Worm (Caenorhabditis elegans) whole organism, young adult: ENCODE results near the gene egg-2.

ENCODE experiments used
- B0336.3 ChIP-seq: fragments of 200-800 bp; sonication (Bioruptor generic); IDR thresholded peaks from 2 replicates; pipeline ENCODE4 v1.3.6; 2022; ENCODE audit warnings: missing genetic modification characterization, missing compliant biosample characterization
- F49E8.2 ChIP-seq: sonication (generic microtip); optimal IDR thresholded peaks from 3 replicates; lab custom pipeline; 2017; ENCODE audit warnings: missing genetic modification characterization, mild to moderate bottlenecking, missing compliant biosample characterization, antibody characterized with exemption, moderate library complexity; ENCODE audit not compliant: insufficient read depth
- T26A5.8 ChIP-seq: sonication (generic microtip); optimal IDR thresholded peaks from 2 replicates; lab custom pipeline; 2016; ENCODE audit warnings: missing genetic modification characterization, missing compliant biosample characterization
- Y53G8AR.9 ChIP-seq: fragments of 200-800 bp; sonication (Bioruptor generic); conservative IDR thresholded peaks from 2 replicates; pipeline ENCODE4 v1.3.6; 2022; ENCODE audit warnings: missing genetic modification reagents, missing genetic modification characterization, missing compliant biosample characterization
- akir-1 ChIP-seq: fragments of 200-800 bp; sonication (Bioruptor generic); optimal IDR thresholded peaks from 2 replicates; lab custom pipeline; 2018; ENCODE audit warnings: mild to moderate bottlenecking, missing genetic modification characterization, moderate library complexity, missing compliant biosample characterization
- aptf-2 ChIP-seq: fragments of 200-800 bp; sonication (Bioruptor generic); conservative IDR thresholded peaks from 2 replicates; pipeline ENCODE4 v1.3.6; 2022; ENCODE audit warnings: missing genetic modification reagents, missing genetic modification characterization, missing compliant biosample characterization
- attf-6 ChIP-seq: fragments of 200-800 bp; sonication (Bioruptor generic); IDR thresholded peaks from 2 replicates; pipeline ENCODE4 v1.3.6; 2022; ENCODE audit warnings: missing genetic modification reagents, missing genetic modification characterization, missing compliant biosample characterization
- bed-1 ChIP-seq: fragments of 200-800 bp; sonication (Bioruptor generic); IDR thresholded peaks from 2 replicates; pipeline ENCODE4 v1.3.6; 2022; ENCODE audit warnings: missing genetic modification reagents, missing genetic modification characterization, missing compliant biosample characterization
- cebp-1 ChIP-seq, 2 experiments: fragments of 200-800 bp in 1 of 2; sonication (Bioruptor generic) in 1 of 2; sonication (generic microtip) in 1 of 2; IDR thresholded peaks in 1 of 2; optimal IDR thresholded peaks in 1 of 2; 2 replicates each; pipeline versions ENCODE4 v1.3.6 to Lab custom; 2017 to 2022; ENCODE audit warnings: missing compliant biosample characterization in 2 of 2, missing genetic modification characterization in 2 of 2, mild to moderate bottlenecking in 1 of 2, missing genetic modification reagents in 1 of 2, moderate library complexity in 1 of 2
- ceh-58 ChIP-seq: fragments of 200-800 bp; sonication (Bioruptor generic); IDR thresholded peaks from 2 replicates; pipeline ENCODE4 v1.3.6; 2022; ENCODE audit warnings: missing genetic modification characterization, missing compliant biosample characterization
- ceh-79 ChIP-seq: sonication (generic microtip); optimal IDR thresholded peaks from 2 replicates; lab custom pipeline; 2017; ENCODE audit warnings: mild to moderate bottlenecking, missing genetic modification characterization, missing compliant biosample characterization
- ceh-91 ChIP-seq: fragments of 200-800 bp; sonication (Bioruptor generic); IDR thresholded peaks from 2 replicates; pipeline ENCODE4 v1.3.6; 2022; ENCODE audit warnings: missing genetic modification reagents, missing genetic modification characterization, missing compliant biosample characterization
- chd-7 ChIP-seq: sonication (generic microtip); optimal IDR thresholded peaks from 2 replicates; lab custom pipeline; 2016; ENCODE audit warnings: mild to moderate bottlenecking, missing genetic modification characterization, moderate library complexity, missing compliant biosample characterization
- dox-1 ChIP-seq: fragments of 200-800 bp; sonication (Bioruptor generic); IDR thresholded peaks from 2 replicates; pipeline ENCODE4 v1.3.6; 2022; ENCODE audit warnings: missing genetic modification reagents, missing genetic modification characterization, missing compliant biosample characterization
- dpff-1 ChIP-seq: sonication (generic microtip); optimal IDR thresholded peaks from 2 replicates; lab custom pipeline; 2017; ENCODE audit warnings: mild to moderate bottlenecking, missing genetic modification characterization, missing compliant biosample characterization
- ekl-4 ChIP-seq: fragments of 200-800 bp; sonication (Bioruptor generic); IDR thresholded peaks from 2 replicates; pipeline ENCODE4 v1.3.6; 2022; ENCODE audit warnings: missing genetic modification reagents, missing genetic modification characterization, missing compliant biosample characterization
- fkh-3 ChIP-seq: sonication (generic microtip); optimal IDR thresholded peaks from 2 replicates; lab custom pipeline; 2016; ENCODE audit warnings: mild to moderate bottlenecking, missing genetic modification characterization, missing compliant biosample characterization
- gei-17 ChIP-seq: fragments of 200-800 bp; sonication (Bioruptor generic); optimal IDR thresholded peaks from 2 replicates; lab custom pipeline; 2018; ENCODE audit warnings: mild to moderate bottlenecking, missing genetic modification characterization, missing compliant biosample characterization
- him-1 ChIP-seq: sonication (generic microtip); optimal IDR thresholded peaks from 2 replicates; lab custom pipeline; 2016; ENCODE audit warnings: missing genotype, missing genetic modification reagents, missing genetic modification characterization, missing compliant biosample characterization
- hrde-1 ChIP-seq: sonication (generic microtip); optimal IDR thresholded peaks from 2 replicates; lab custom pipeline; 2016; ENCODE audit warnings: missing genetic modification characterization, mild to moderate bottlenecking, missing compliant biosample characterization, moderate library complexity, missing genotype, missing genetic modification reagents, borderline replicate concordance
- lag-1 ChIP-seq: fragments of 200-800 bp; sonication (Bioruptor generic); IDR thresholded peaks from 2 replicates; pipeline ENCODE4 v1.3.6; 2022; ENCODE audit warnings: missing genetic modification reagents, missing genetic modification characterization, missing compliant biosample characterization
- lin-26 ChIP-seq: fragments of 200-800 bp; sonication (Bioruptor generic); IDR thresholded peaks from 2 replicates; pipeline ENCODE4 v1.3.6; 2022; ENCODE audit warnings: missing genetic modification reagents, missing genetic modification characterization, missing compliant biosample characterization
- lin-54 ChIP-seq: fragments of 200-800 bp; sonication (Bioruptor generic); optimal IDR thresholded peaks from 2 replicates; lab custom pipeline; 2018; ENCODE audit warnings: mild to moderate bottlenecking, missing genetic modification characterization, missing compliant biosample characterization
- mcd-1 ChIP-seq: fragments of 200-800 bp; sonication (Bioruptor generic); IDR thresholded peaks from 2 replicates; pipeline ENCODE4 v1.3.6; 2022; ENCODE audit warnings: missing genetic modification reagents, missing genetic modification characterization, missing compliant biosample characterization
- mel-28 ChIP-seq: sonication (generic microtip); optimal IDR thresholded peaks from 2 replicates; lab custom pipeline; 2016; ENCODE audit warnings: borderline replicate concordance, mild to moderate bottlenecking, missing genetic modification characterization, missing compliant biosample characterization
- nfya-1 ChIP-seq: sonication (generic microtip); optimal IDR thresholded peaks from 2 replicates; lab custom pipeline; 2017; ENCODE audit warnings: antibody characterized with exemption, missing compliant biosample characterization, missing genetic modification characterization, borderline replicate concordance; ENCODE audit not compliant: insufficient read depth
- nhr-179 ChIP-seq: sonication (generic microtip); optimal IDR thresholded peaks from 2 replicates; lab custom pipeline; 2016; ENCODE audit warnings: mild to moderate bottlenecking, missing genetic modification characterization, missing compliant biosample characterization
- rcor-1 ChIP-seq: fragments of 200-800 bp; sonication (Bioruptor generic); IDR thresholded peaks from 2 replicates; pipeline ENCODE4 v1.3.6; 2022; ENCODE audit warnings: missing genetic modification reagents, missing genetic modification characterization, missing compliant biosample characterization
- repo-1 ChIP-seq: sonication (generic microtip); optimal IDR thresholded peaks from 2 replicates; lab custom pipeline; 2017; ENCODE audit warnings: mild to moderate bottlenecking, missing genetic modification characterization, missing compliant biosample characterization
- snpc-1.1 ChIP-seq: sonication (generic microtip); optimal IDR thresholded peaks from 2 replicates; lab custom pipeline; 2017; ENCODE audit warnings: missing genetic modification characterization, mild to moderate bottlenecking, missing compliant biosample characterization, antibody characterized with exemption, moderate library complexity, missing genotype, missing genetic modification reagents; ENCODE audit not compliant: insufficient read depth
- snpc-1.3 ChIP-seq: sonication (generic microtip); optimal IDR thresholded peaks from 2 replicates; lab custom pipeline; 2017; ENCODE audit warnings: missing genetic modification characterization, mild to moderate bottlenecking, missing compliant biosample characterization, antibody characterized with exemption, moderate library complexity, missing genotype, missing genetic modification reagents; ENCODE audit not compliant: insufficient read depth

egg-2 gene

ce11 chrIII:7067385-7067896 lies 7.1 kb upstream of the egg-2 start, which contains the start of gene ger-1 (continued):
- TF ChIP-seq aptf-2 (GFP tag; lab: Robert Waterston, UW) (no peak), attf-6 (no peak), nhr-179 (tag; lab: Kevin White, UChicago) (no peak)

- no peak for TF ChIP-seq hrde-1 (tag; lab: Kevin White, UChicago)
- TF ChIP-seq ceh-58: no peak
- TF ChIP-seq ceh-79: no peak
- TF ChIP-seq dpff-1: no peak
- TF ChIP-seq mel-28 (tag; lab: Kevin White, UChicago): no peak
- TF ChIP-seq rcor-1 (GFP tag; lab: Robert Waterston, UW): no peak
- no peak for TF ChIP-seq him-1 (tag; lab: Kevin White, UChicago)
- no peak for TF ChIP-seq lin-26 (GFP tag; lab: Robert Waterston, UW)
- TF ChIP-seq snpc-1.1 (tag; lab: Kevin White, UChicago): no peak
- no peak for TF ChIP-seq fkh-3 (tag; lab: Kevin White, UChicago)
- no peak for TF ChIP-seq attf-6
- TF ChIP-seq, all 124 proteins: peak for 0
Observed at ce11 chrIII:7064185-7064584, 3.8 kb upstream of the egg-2 start, which contains the start of gene R01H2.4. TSS of gene R01H2.4 (minus strand) at chrIII:7064285.

ce11 chrIII:7063061-7063460 lies 2.7 kb upstream of the egg-2 start:
- TF ChIP-seq lag-1 (GFP tag; lab: Robert Waterston, UW): no peak
- no peak for TF ChIP-seq F49E8.2
- no peak for TF ChIP-seq dox-1 (GFP tag; lab: Robert Waterston, UW)
- TF ChIP-seq mcd-1 (GFP tag; lab: Robert Waterston, UW): no peak
- TF ChIP-seq akir-1 (GFP tag; lab: Kevin White, UChicago): no peak
- no peak for TF ChIP-seq ceh-91
- TF ChIP-seq B0336.3 (GFP tag; lab: Robert Waterston, UW): no peak
- TF ChIP-seq Y53G8AR.9 (GFP tag; lab: Robert Waterston, UW): no peak
- no peak for TF ChIP-seq snpc-1.3 (tag; lab: Kevin White, UChicago)
- no peak for TF ChIP-seq hrde-1 (tag; lab: Kevin White, UChicago)
- TF ChIP-seq ekl-4 (GFP tag; lab: Robert Waterston, UW): no peak
- TF ChIP-seq T26A5.8 (tag; lab: Kevin White, UChicago): no peak
- TF ChIP-seq, all 124 proteins: peak for 0

- TF ChIP-seq lin-54 (GFP tag; lab: Kevin White, UChicago) (no peak), repo-1 (tag; lab: Kevin White, UChicago) (no peak), snpc-1.3 (tag; lab: Kevin White, UChicago) (no peak), dox-1 (GFP tag; lab: Robert Waterston, UW) (no peak), chd-7 (tag; lab: Kevin White, UChicago) (no peak), cebp-1 (GFP tag; IDR thresholded peaks at IDR 0.05; lab: Robert Waterston, UW) (no peak), cebp-1 (tag; optimal IDR thresholded peaks at IDR 0.05; lab: Kevin White, UChicago) (no peak), gei-17 (GFP tag; lab: Kevin White, UChicago) (no peak), bed-1 (GFP tag; lab: Robert Waterston, UW) (no peak), nfya-1 (tag; lab: Kevin White, UChicago) (no peak), akir-1 (GFP tag; lab: Kevin White, UChicago) (no peak), B0336.3 (GFP tag; lab: Robert Waterston, UW) (no peak)
Observed at ce11 chrIII:7062580-7062979, 2.2 kb upstream of the egg-2 start, which contains the start of gene R01H2.1. TSS of gene R01H2.1 (plus strand) at chrIII:7062880.
